Fruit fly (Drosophila melanogaster) whole organism, embryonic: ENCODE results near the gene Dnaaf4.

Experiments used
- Bdp1 ChIP-seq: fragments of 200-800 bp; sonication (Bioruptor generic); optimal IDR thresholded peaks from 3 replicates; lab custom pipeline; 2016; ENCODE audit warnings: missing biosample characterization, missing genetic modification characterization
- CG10274 ChIP-seq: fragments of 200-800 bp; sonication (Bioruptor generic); optimal IDR thresholded peaks from 3 replicates; lab custom pipeline; 2017; ENCODE audit warnings: missing biosample characterization, mild to moderate bottlenecking, missing genetic modification characterization
- CG12219 ChIP-seq: fragments of 200-800 bp; sonication (Bioruptor generic); optimal IDR thresholded peaks from 3 replicates; lab custom pipeline; 2018; ENCODE audit warnings: missing biosample characterization, mild to moderate bottlenecking, missing genetic modification characterization
- CG15269 ChIP-seq: fragments of 200-800 bp; sonication (Bioruptor generic); optimal IDR thresholded peaks from 2 replicates; lab custom pipeline; 2018; ENCODE audit warnings: missing biosample characterization, mild to moderate bottlenecking, missing genetic modification characterization, moderate library complexity
- CG17912 ChIP-seq: fragments of 200-800 bp; sonication (Bioruptor generic); optimal IDR thresholded peaks from 2 replicates; lab custom pipeline; 2018; ENCODE audit warnings: missing biosample characterization, mild to moderate bottlenecking, missing genetic modification characterization
- Dad ChIP-seq: fragments of 200-800 bp; sonication (Bioruptor generic); optimal IDR thresholded peaks from 3 replicates; lab custom pipeline; 2016; ENCODE audit warnings: missing biosample characterization, missing genetic modification characterization
- insv ChIP-seq, 2 experiments: fragments of 200-800 bp; sonication (Bioruptor generic); optimal IDR thresholded peaks; 3 replicates each; lab custom pipeline; 2016 to 2018; ENCODE audit warnings: missing biosample characterization in 2 of 2, missing genetic modification characterization in 2 of 2
- ken ChIP-seq: fragments of 200-800 bp; sonication (Bioruptor generic); IDR thresholded peaks from 3 replicates; pipeline ENCODE4 v1.3.6; 2022; ENCODE audit warnings: missing biosample characterization, missing genetic modification characterization
- pan ChIP-seq, 4 experiments: fragments of >200 bp in 3 of 4; fragments of 200-800 bp in 1 of 4; sonication (Bioruptor generic) in 1 of 4; optimal IDR thresholded peaks in 3 of 4; IDR thresholded peaks in 1 of 4; 2 replicates each; pipeline versions ENCODE4 v1.3.6 to Lab custom; 2017 to 2022; ENCODE audit warnings: missing biosample characterization in 2 of 4, missing genetic modification characterization in 2 of 4, mixed read lengths in 1 of 4
- trem ChIP-seq: fragments of 200-800 bp; optimal IDR thresholded peaks from 3 replicates; lab custom pipeline; 2019; ENCODE audit warnings: missing biosample characterization, mild to moderate bottlenecking, missing genetic modification characterization, moderate library complexity

DNA sequence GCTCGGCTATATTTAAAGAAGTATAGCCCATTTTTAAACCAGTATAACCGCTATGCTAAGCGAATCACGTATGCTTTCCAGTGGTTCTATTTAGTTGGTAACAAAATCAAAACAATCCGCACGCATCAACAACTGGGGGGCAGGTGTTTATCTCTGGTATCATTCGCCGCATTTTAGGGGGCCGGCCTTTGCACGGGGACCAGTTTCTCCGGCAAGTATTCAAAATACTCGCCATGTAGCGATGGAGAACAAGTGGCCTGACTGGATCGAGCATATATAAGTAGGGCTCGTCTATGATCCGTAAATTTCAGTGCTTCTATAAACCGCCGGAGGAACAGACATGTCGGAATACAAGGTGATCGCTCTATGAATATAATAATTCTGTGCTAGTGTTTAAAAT is 14.6 kb upstream of the Dnaaf4 start, which contains the start of gene hgo:
- no peak for TF ChIP-seq pan (optimal IDR thresholded peaks at IDR 0.05; lab: Kevin White, UChicago)
- no peak for TF ChIP-seq pan (GFP tag; optimal IDR thresholded peaks at IDR 0.05 in 1 of 2, IDR thresholded peaks at IDR 0.05 in 1 of 2)
- TF ChIP-seq ken (GFP tag; lab: Robert Waterston, UW), result no peak
- TF ChIP-seq CG12219, result no peak
- no peak for TF ChIP-seq CG15269
- TF ChIP-seq trem (tag; lab: Kevin White, UChicago), result no peak
- no peak for TF ChIP-seq insv (GFP tag; optimal IDR thresholded peaks at IDR 0.05; lab: Kevin White, UChicago)
- TF ChIP-seq Dad, result no peak
- TF ChIP-seq CG10274 (GFP tag; lab: Kevin White, UChicago), result no peak
- no peak for TF ChIP-seq Bdp1 (GFP tag; lab: Kevin White, UChicago)
- no peak for TF ChIP-seq CG17912
